Comparison of ENCODE assay signal across 1 fruit fly cellular context in the genomic region with DNA sequence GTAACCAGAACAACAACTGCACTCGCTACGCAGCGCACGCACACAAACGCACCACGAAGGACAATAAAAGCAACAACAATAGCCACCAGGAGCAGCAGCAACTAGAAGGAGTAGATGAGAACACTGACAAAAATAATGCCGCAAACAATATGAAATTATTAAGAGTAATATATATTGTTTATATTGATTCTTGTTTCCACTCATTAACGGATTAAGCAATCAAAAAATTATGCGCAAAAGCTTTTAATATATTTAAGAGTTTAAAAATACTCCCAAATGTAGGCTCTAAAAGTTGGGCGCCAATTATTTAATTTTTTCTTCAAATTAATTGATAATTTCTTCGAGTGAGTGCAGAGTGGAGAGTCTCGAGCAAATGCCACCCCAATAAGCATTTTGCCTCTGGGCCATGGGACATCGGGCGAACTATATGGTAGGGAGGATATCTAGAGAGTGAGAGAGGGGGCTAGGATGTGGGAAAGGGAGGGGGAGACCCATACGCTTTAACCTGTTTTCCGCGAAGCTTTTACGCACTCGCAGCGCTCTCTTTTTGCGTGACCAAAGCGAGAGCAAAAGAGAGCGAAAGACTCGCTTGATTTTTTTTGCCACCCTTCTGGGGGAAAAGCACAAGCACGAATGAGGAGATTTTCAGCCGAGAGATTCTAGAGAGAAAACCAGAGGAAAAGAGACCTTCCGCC.
TF ChIP-seq lines count a peak whose summit lies in the region.

TSS of gene Rdh (plus strand) at position 660 of the 695 bp plus-strand sequence.

TF ChIP-seq in whole organism, embryonic, 481 proteins besides CTCF, POLR2A, EP300 and RAD21 (continued from another document and continues in another):
- TF ChIP-seq ci (GFP tag; IDR thresholded peaks at IDR 0.05; lab: Robert Waterston, UW) (no peak; the same call in 2 of the 3 replicates), az2 (GFP tag; optimal IDR thresholded peaks at IDR 0.05; lab: Kevin White, UChicago) (peak; percentile 65), CG34422 (GFP tag; IDR thresholded peaks at IDR 0.05; lab: Robert Waterston, UW) (peak; percentile 34; the same call in 2 of the 3 replicates), MTF-1 (GFP tag; optimal IDR thresholded peaks at IDR 0.05; lab: Kevin White, UChicago; ENCODE audit: borderline replicate concordance) (peak; percentile 29), caup (GFP tag; optimal IDR thresholded peaks at IDR 0.05; lab: Kevin White, UChicago; ENCODE audit: severe bottlenecking) (peak; percentile 84), zen (tag; optimal IDR thresholded peaks at IDR 0.05; lab: Kevin White, UChicago) (peak; percentile 61), HLHmδ (GFP tag; optimal IDR thresholded peaks at IDR 0.05; lab: Kevin White, UChicago) (no peak), CG15514 (GFP tag; optimal IDR thresholded peaks at IDR 0.05; lab: Kevin White, UChicago) (peak; percentile 78), croc (GFP tag; conservative IDR thresholded peaks at IDR 0.05; lab: Robert Waterston, UW) (peak; percentile 54; the same call in 2 of the 3 replicates), ewg (GFP tag; optimal IDR thresholded peaks at IDR 0.05; lab: Kevin White, UChicago) (peak; percentile 39), CG10366 (GFP tag; IDR thresholded peaks at IDR 0.05; lab: Robert Waterston, UW) (peak; percentile 39; the same call in 1 of the 2 replicates), bigmax (GFP tag; optimal IDR thresholded peaks at IDR 0.05; lab: Kevin White, UChicago) (no peak), CG3065 (GFP tag; optimal IDR thresholded peaks at IDR 0.05; lab: Kevin White, UChicago) (peak; percentile 15), Xbp1 (GFP tag; optimal IDR thresholded peaks at IDR 0.05; lab: Kevin White, UChicago) (peak; percentile 80), hbn (GFP tag; IDR thresholded peaks at IDR 0.05; lab: Robert Waterston, UW; ENCODE audit: partially characterized antibody) (no peak), Doc2 (GFP tag; IDR thresholded peaks at IDR 0.05; lab: Robert Waterston, UW) (peak; percentile 47; the same call in 1 of the 2 replicates), HmgZ (tag; optimal IDR thresholded peaks at IDR 0.05; lab: Kevin White, UChicago) (peak; percentile 32), CG9797 (GFP tag; optimal IDR thresholded peaks at IDR 0.05; lab: Kevin White, UChicago) (no peak), cato (GFP tag; optimal IDR thresholded peaks at IDR 0.05; lab: Kevin White, UChicago; ENCODE audit: borderline replicate concordance) (peak; percentile 33), trh (GFP tag; optimal IDR thresholded peaks at IDR 0.05; lab: Kevin White, UChicago) (peak; percentile 53), onecut (GFP tag; IDR thresholded peaks at IDR 0.05; lab: Robert Waterston, UW) (peak; percentile 59), sima (GFP tag; optimal IDR thresholded peaks at IDR 0.05; lab: Kevin White, UChicago) (no peak), CG11093 (GFP tag; IDR thresholded peaks at IDR 0.05; lab: Robert Waterston, UW) (peak; percentile 60; the same call in 1 of the 3 replicates), zfh2 (GFP tag; optimal IDR thresholded peaks at IDR 0.05; lab: Kevin White, UChicago) (no peak), CG10543 (GFP tag; optimal IDR thresholded peaks at IDR 0.05; lab: Kevin White, UChicago) (peak; percentile 88), lov (optimal IDR thresholded peaks at IDR 0.05; lab: Kevin White, UChicago) (no peak), lov (GFP tag; IDR thresholded peaks at IDR 0.05; lab: Robert Waterston, UW) (no peak), CG10462 (GFP tag; optimal IDR thresholded peaks at IDR 0.05; lab: Kevin White, UChicago) (peak; percentile 24), GATAe (GFP tag; conservative IDR thresholded peaks at IDR 0.05; lab: Robert Waterston, UW) (no peak), CG10209 (GFP tag; optimal IDR thresholded peaks at IDR 0.05; lab: Kevin White, UChicago) (peak; percentile 83), Fer2 (tag; optimal IDR thresholded peaks at IDR 0.05; lab: Kevin White, UChicago) (peak; percentile 75), Kr (GFP tag; optimal IDR thresholded peaks at IDR 0.05; lab: Kevin White, UChicago) (no peak), fu2 (GFP tag; optimal IDR thresholded peaks at IDR 0.05; lab: Kevin White, UChicago) (no peak), hth (optimal IDR thresholded peaks at IDR 0.05; lab: Kevin White, UChicago) (no peak), trem (tag; optimal IDR thresholded peaks at IDR 0.05; lab: Kevin White, UChicago) (peak; percentile 62), CG4360 (GFP tag; IDR thresholded peaks at IDR 0.05; lab: Robert Waterston, UW) (peak; percentile 62; the same call in 1 of the 2 replicates), CG15479 (GFP tag; optimal IDR thresholded peaks at IDR 0.05; lab: Kevin White, UChicago) (no peak), CG5180 (GFP tag; optimal IDR thresholded peaks at IDR 0.05; lab: Kevin White, UChicago) (peak; percentile 73), cg (GFP tag; optimal IDR thresholded peaks at IDR 0.05; lab: Kevin White, UChicago) (peak; percentile 28), Hr3 (GFP tag; optimal IDR thresholded peaks at IDR 0.05; lab: Kevin White, UChicago) (peak; percentile 73), CG14667 (GFP tag; IDR thresholded peaks at IDR 0.05; lab: Robert Waterston, UW) (peak; percentile 45; the same call in 1 of the 2 replicates), Xrp1 (GFP tag; IDR thresholded peaks at IDR 0.05; lab: Robert Waterston, UW) (peak; percentile 82), nmo (GFP tag; optimal IDR thresholded peaks at IDR 0.05; lab: Kevin White, UChicago) (peak; percentile 80), tap (tag; optimal IDR thresholded peaks at IDR 0.05; lab: Kevin White, UChicago) (peak; percentile 60), Six4 (GFP tag; optimal IDR thresholded peaks at IDR 0.05; lab: Kevin White, UChicago) (peak; percentile 68), CG15696 (tag; optimal IDR thresholded peaks at IDR 0.05; lab: Kevin White, UChicago) (peak; percentile 75), CG6272 (GFP tag; IDR thresholded peaks at IDR 0.05; lab: Robert Waterston, UW) (no peak), D19B (GFP tag; optimal IDR thresholded peaks at IDR 0.05; lab: Kevin White, UChicago) (peak; percentile 45), CG2889 (GFP tag; IDR thresholded peaks at IDR 0.05; lab: Robert Waterston, UW) (no peak), pfk (GFP tag; optimal IDR thresholded peaks at IDR 0.05; lab: Kevin White, UChicago) (no peak), fd64A (GFP tag; optimal IDR thresholded peaks at IDR 0.05; lab: Kevin White, UChicago) (no peak), CG6765 (GFP tag; optimal IDR thresholded peaks at IDR 0.05; lab: Kevin White, UChicago) (peak; percentile 73), gce (GFP tag; IDR thresholded peaks at IDR 0.05; lab: Robert Waterston, UW) (no peak), grau (tag; optimal IDR thresholded peaks at IDR 0.05; lab: Kevin White, UChicago) (peak; percentile 87), chn (GFP tag; optimal IDR thresholded peaks at IDR 0.05; lab: Kevin White, UChicago) (peak; percentile 34), CG11456 (GFP tag; IDR thresholded peaks at IDR 0.05; lab: Robert Waterston, UW) (no peak), sna (GFP tag; IDR thresholded peaks at IDR 0.05; lab: Robert Waterston, UW; ENCODE audit: partially characterized antibody) (no peak), Dbx (GFP tag; IDR thresholded peaks at IDR 0.05; lab: Robert Waterston, UW) (peak; percentile 79), CG9876 (GFP tag; optimal IDR thresholded peaks at IDR 0.05; lab: Kevin White, UChicago) (no peak), slp2 (GFP tag; optimal IDR thresholded peaks at IDR 0.05; lab: Kevin White, UChicago) (no peak), HLH54F (GFP tag; optimal IDR thresholded peaks at IDR 0.05; lab: Kevin White, UChicago) (peak; percentile 34), Sox100B (GFP tag; optimal IDR thresholded peaks at IDR 0.05; lab: Kevin White, UChicago) (peak; percentile 84), toy (GFP tag; IDR thresholded peaks at IDR 0.05; lab: Robert Waterston, UW) (no peak), fd96Cb (tag; optimal IDR thresholded peaks at IDR 0.05; lab: Kevin White, UChicago) (peak; percentile 73), CG8765 (GFP tag; IDR thresholded peaks at IDR 0.05; lab: Robert Waterston, UW) (peak; percentile 18; the same call in 1 of the 2 replicates), CG16813 (GFP tag; IDR thresholded peaks at IDR 0.05; lab: Robert Waterston, UW; ENCODE audit: partially characterized antibody) (no peak), CG9437 (GFP tag; optimal IDR thresholded peaks at IDR 0.05; lab: Kevin White, UChicago) (peak; percentile 66), kah (GFP tag; optimal IDR thresholded peaks at IDR 0.05; lab: Kevin White, UChicago) (peak; percentile 30), CG14014 (GFP tag; IDR thresholded peaks at IDR 0.05; lab: Robert Waterston, UW) (peak; percentile 64), CG17361 (GFP tag; IDR thresholded peaks at IDR 0.05; lab: Robert Waterston, UW) (peak; percentile 93), sisA (GFP tag; IDR thresholded peaks at IDR 0.05; lab: Robert Waterston, UW) (peak; percentile 63), dmrt99B (tag; optimal IDR thresholded peaks at IDR 0.05; lab: Kevin White, UChicago) (peak; percentile 84), CG7372 (GFP tag; IDR thresholded peaks at IDR 0.05; lab: Robert Waterston, UW) (0 out of 2 replicates have a peak, but pooled peaks have one; percentile 20), CG5953 (GFP tag; IDR thresholded peaks at IDR 0.05; lab: Robert Waterston, UW) (no peak), CG2120 (GFP tag; optimal IDR thresholded peaks at IDR 0.05; lab: Kevin White, UChicago) (peak; percentile 81), CG14710 (tag; optimal IDR thresholded peaks at IDR 0.05; lab: Kevin White, UChicago) (peak; percentile 76), Aef1 (GFP tag; IDR thresholded peaks at IDR 0.05; lab: Robert Waterston, UW) (peak; percentile 62), esg (GFP tag; conservative IDR thresholded peaks at IDR 0.05; lab: Robert Waterston, UW) (peak; percentile 49; the same call in 1 of the 2 replicates), jigr1 (GFP tag; IDR thresholded peaks at IDR 0.05; lab: Robert Waterston, UW) (no peak), Gug (GFP tag; IDR thresholded peaks at IDR 0.05; lab: Robert Waterston, UW) (0 out of 4 replicates have a peak, but pooled peaks have one; percentile 21), CG8924 (tag; optimal IDR thresholded peaks at IDR 0.05; lab: Kevin White, UChicago) (peak; percentile 90), CG12071 (GFP tag; optimal IDR thresholded peaks at IDR 0.05; lab: Kevin White, UChicago) (peak; percentile 40), CG12219 (GFP tag; optimal IDR thresholded peaks at IDR 0.05; lab: Kevin White, UChicago) (peak; percentile 45), CG1024 (GFP tag; IDR thresholded peaks at IDR 0.05; lab: Robert Waterston, UW) (no peak), sqz (GFP tag; optimal IDR thresholded peaks at IDR 0.05; lab: Kevin White, UChicago) (peak; percentile 70), CG7357 (GFP tag; IDR thresholded peaks at IDR 0.05; lab: Robert Waterston, UW) (peak; percentile 49; the same call in 2 of the 3 replicates), Dip3 (GFP tag; optimal IDR thresholded peaks at IDR 0.05; lab: Kevin White, UChicago) (peak; percentile 32), CG2129 (GFP tag; IDR thresholded peaks at IDR 0.05; lab: Robert Waterston, UW; ENCODE audit: partially characterized antibody) (no peak), Ssrp (tag; optimal IDR thresholded peaks at IDR 0.05; lab: Kevin White, UChicago) (peak; percentile 78), pum (GFP tag; optimal IDR thresholded peaks at IDR 0.05; lab: Kevin White, UChicago) (peak; percentile 7), B-H2 (GFP tag; optimal IDR thresholded peaks at IDR 0.05; lab: Kevin White, UChicago) (peak; percentile 81), CG1832 (GFP tag; optimal IDR thresholded peaks at IDR 0.05; lab: Kevin White, UChicago) (no peak), sob (GFP tag; IDR thresholded peaks at IDR 0.05; lab: Robert Waterston, UW) (peak; percentile 63), CG9817 (tag; optimal IDR thresholded peaks at IDR 0.05; lab: Kevin White, UChicago) (peak; percentile 77), her (GFP tag; optimal IDR thresholded peaks at IDR 0.05; lab: Kevin White, UChicago) (no peak), D19A (tag; optimal IDR thresholded peaks at IDR 0.05; lab: Kevin White, UChicago) (peak; percentile 80), vnd (GFP tag; IDR thresholded peaks at IDR 0.05; lab: Robert Waterston, UW; ENCODE audit: partially characterized antibody) (no peak), CG10147 (GFP tag; optimal IDR thresholded peaks at IDR 0.05; lab: Kevin White, UChicago) (peak; percentile 89), en (GFP tag; optimal IDR thresholded peaks at IDR 0.05; lab: Kevin White, UChicago) (no peak), cad (GFP tag; optimal IDR thresholded peaks at IDR 0.05; lab: Kevin White, UChicago) (no peak), Dfd (GFP tag; optimal IDR thresholded peaks at IDR 0.05; lab: Kevin White, UChicago) (no peak), E2f2 (GFP tag; IDR thresholded peaks at IDR 0.05; lab: Robert Waterston, UW) (peak; percentile 47; the same call in 1 of the 2 replicates), CG32772 (GFP tag; IDR thresholded peaks at IDR 0.05; lab: Robert Waterston, UW) (no peak), Chrac-16 (GFP tag; optimal IDR thresholded peaks at IDR 0.05; lab: Kevin White, UChicago) (peak; percentile 48), CG30020 (tag; optimal IDR thresholded peaks at IDR 0.05; lab: Kevin White, UChicago) (peak; percentile 37), h (optimal IDR thresholded peaks at IDR 0.05; lab: Kevin White, UChicago) (no peak), CG7839 (tag; optimal IDR thresholded peaks at IDR 0.05; lab: Kevin White, UChicago) (peak; percentile 84), CG4820 (GFP tag; optimal IDR thresholded peaks at IDR 0.05; lab: Kevin White, UChicago) (peak; percentile 71), C15 (GFP tag; IDR thresholded peaks at IDR 0.05; lab: Robert Waterston, UW) (no peak), repo (GFP tag; optimal IDR thresholded peaks at IDR 0.05; lab: Kevin White, UChicago) (no peak), unpg (GFP tag; optimal IDR thresholded peaks at IDR 0.05; lab: Kevin White, UChicago) (peak; percentile 80), Hey (tag; optimal IDR thresholded peaks at IDR 0.05; lab: Kevin White, UChicago) (no peak), CG9215 (GFP tag; IDR thresholded peaks at IDR 0.05; lab: Robert Waterston, UW) (peak; percentile 65; the same call in 1 of the 2 replicates), row (GFP tag; IDR thresholded peaks at IDR 0.05; lab: Robert Waterston, UW) (peak; percentile 90), CG13123 (GFP tag; optimal IDR thresholded peaks at IDR 0.05; lab: Kevin White, UChicago) (peak; percentile 15), ham (GFP tag; IDR thresholded peaks at IDR 0.05; lab: Robert Waterston, UW) (no peak), nerfin-2 (GFP tag; IDR thresholded peaks at IDR 0.05; lab: Robert Waterston, UW; ENCODE audit: partially characterized antibody) (no peak), H15 (GFP tag; IDR thresholded peaks at IDR 0.05; lab: Robert Waterston, UW) (no peak), pros (GFP tag; optimal IDR thresholded peaks at IDR 0.05; lab: Kevin White, UChicago) (peak; percentile 75), Vsx1 (GFP tag; optimal IDR thresholded peaks at IDR 0.05; lab: Kevin White, UChicago) (peak; percentile 66), Fer3 (tag; optimal IDR thresholded peaks at IDR 0.05; lab: Kevin White, UChicago) (peak; percentile 87)
